Worm (Caenorhabditis elegans) whole organism, L4 larva: ENCODE measurements around the gene K02F6.4.
"Not testable (repeated sequence)": the region's sequence is repeated elsewhere in the genome, so short reads cannot be mapped to it uniquely, and the experiment has no call there.

Source experiments
- F26F4.8 ChIP-seq: fragments of 200-800 bp; sonication (Bioruptor generic); conservative IDR thresholded peaks from 2 replicates; pipeline ENCODE4 v1.3.6; 2022; ENCODE audit warnings: missing genetic modification characterization, missing compliant biosample characterization
- F37D6.2 ChIP-seq: sonication (generic microtip); optimal IDR thresholded peaks from 2 replicates; lab custom pipeline; 2016; ENCODE audit warnings: mild to moderate bottlenecking, missing genetic modification characterization, missing compliant biosample characterization
- R02D3.7 ChIP-seq: fragments of 150-350 bp; sonication (generic microtip); optimal IDR thresholded peaks from 3 replicates; lab custom pipeline; 2014; ENCODE audit warnings: missing biosample characterization, missing genetic modification characterization
- Y105C5A.15 ChIP-seq: fragments of 200-800 bp; sonication (Bioruptor generic); IDR thresholded peaks from 2 replicates; pipeline ENCODE4 v1.3.6; 2022; ENCODE audit warnings: missing genetic modification characterization, missing compliant biosample characterization
- aha-1 ChIP-seq: fragments of 150-350 bp; peaks from one replicate; lab custom pipeline; 2014; ENCODE audit warnings: missing biosample characterization, missing genetic modification characterization
- aly-2 ChIP-seq: sonication (generic microtip); optimal IDR thresholded peaks from 2 replicates; lab custom pipeline; 2018; ENCODE audit warnings: missing biosample characterization, missing genetic modification characterization
- attf-4 ChIP-seq: sonication (generic microtip); optimal IDR thresholded peaks from 3 replicates; lab custom pipeline; 2017; ENCODE audit warnings: missing biosample characterization, missing genetic modification characterization
- ceh-62 ChIP-seq: sonication (generic microtip); optimal IDR thresholded peaks from 2 replicates; lab custom pipeline; 2017; ENCODE audit warnings: missing biosample characterization, missing genetic modification characterization
- ctbp-1 ChIP-seq: fragments of 200-800 bp; sonication (Bioruptor generic); IDR thresholded peaks from 2 replicates; pipeline ENCODE4 v1.3.6; 2022; ENCODE audit warnings: missing genetic modification reagents, missing genetic modification characterization, missing compliant biosample characterization
- duxl-1 ChIP-seq: sonication (generic microtip); optimal IDR thresholded peaks from 2 replicates; lab custom pipeline; 2016; ENCODE audit warnings: mild to moderate bottlenecking, missing genetic modification characterization, moderate library complexity, missing compliant biosample characterization; ENCODE audit not compliant: poor library complexity
- egl-27 ChIP-seq: sonication (generic microtip); optimal IDR thresholded peaks from 3 replicates; lab custom pipeline; 2017; ENCODE audit warnings: missing biosample characterization, missing genetic modification reagents, missing genetic modification characterization
- egl-43 ChIP-seq: fragments of 200-800 bp; sonication (Bioruptor generic); IDR thresholded peaks from 2 replicates; pipeline ENCODE4 v1.3.6; 2022; ENCODE audit warnings: missing genetic modification reagents, missing genetic modification characterization, missing compliant biosample characterization
- hif-1 ChIP-seq, 2 experiments: sonication (generic microtip); optimal IDR thresholded peaks; 2 replicates each; lab custom pipeline; 2016 to 2017; ENCODE audit warnings: missing compliant biosample characterization in 2 of 2, missing genetic modification characterization in 2 of 2, missing genetic modification reagents in 2 of 2, missing genotype in 2 of 2, mild to moderate bottlenecking in 1 of 2
- lin-13 ChIP-seq: fragments of 150-350 bp; optimal IDR thresholded peaks from 2 replicates; lab custom pipeline; 2014; ENCODE audit warnings: missing biosample characterization, missing genetic modification reagents, missing genetic modification characterization
- lsy-2 ChIP-seq, 2 experiments: fragments of 150-350 bp in 1 of 2; sonication (generic microtip) in 1 of 2; optimal IDR thresholded peaks; 2 replicates each; lab custom pipeline; 2014 to 2017; ENCODE audit warnings: missing biosample characterization in 2 of 2, missing genetic modification characterization in 2 of 2
- madf-5 ChIP-seq, 2 experiments: fragments of 200-800 bp; sonication (Bioruptor generic); IDR thresholded peaks; 2 replicates each; pipeline ENCODE4 v1.3.6; 2022; ENCODE audit warnings: missing compliant biosample characterization in 2 of 2, missing genetic modification characterization in 2 of 2
- nhr-10 ChIP-seq: fragments of 150-350 bp; optimal IDR thresholded peaks from 2 replicates; lab custom pipeline; 2014; ENCODE audit warnings: missing biosample characterization, missing genetic modification characterization
- nhr-237 ChIP-seq: sonication (generic microtip); optimal IDR thresholded peaks from 2 replicates; lab custom pipeline; 2017; ENCODE audit warnings: missing biosample characterization, missing genetic modification characterization
- nhr-25 ChIP-seq: sonication (generic microtip); optimal IDR thresholded peaks from 2 replicates; lab custom pipeline; 2017; ENCODE audit warnings: missing genetic modification characterization, mild to moderate bottlenecking, missing compliant biosample characterization, antibody characterized with exemption, moderate library complexity, borderline replicate concordance; ENCODE audit not compliant: insufficient read depth
- nhr-42 ChIP-seq: fragments of 200-800 bp; sonication (Bioruptor generic); IDR thresholded peaks from 2 replicates; pipeline ENCODE4 v1.3.6; 2022; ENCODE audit warnings: missing genetic modification characterization, missing compliant biosample characterization
- php-3 ChIP-seq: fragments of 200-800 bp; sonication (Bioruptor generic); IDR thresholded peaks from 2 replicates; pipeline ENCODE4 v1.3.6; 2022; ENCODE audit warnings: missing genetic modification reagents, missing genetic modification characterization, missing compliant biosample characterization
- pqm-1 ChIP-seq: sonication (generic microtip); optimal IDR thresholded peaks from 2 replicates; lab custom pipeline; 2017; ENCODE audit warnings: missing biosample characterization, missing genetic modification characterization
- sdz-12 ChIP-seq: fragments of 200-800 bp; sonication (Bioruptor generic); optimal IDR thresholded peaks from 2 replicates; lab custom pipeline; 2018; ENCODE audit warnings: mild to moderate bottlenecking, missing genetic modification characterization, missing compliant biosample characterization
- set-16 ChIP-seq: fragments of 200-800 bp; sonication (Bioruptor generic); IDR thresholded peaks from 2 replicates; pipeline ENCODE4 v1.3.6; 2022; ENCODE audit warnings: missing genetic modification reagents, missing genetic modification characterization, missing compliant biosample characterization
- skn-1 ChIP-seq: fragments of 150-350 bp; optimal IDR thresholded peaks from 2 replicates; lab custom pipeline; 2014; ENCODE audit warnings: missing biosample characterization, missing genetic modification characterization
- snpc-1.2 ChIP-seq: fragments of 200-800 bp; sonication (Bioruptor generic); IDR thresholded peaks from 2 replicates; pipeline ENCODE4 v1.3.6; 2022; ENCODE audit warnings: missing genetic modification reagents, missing genetic modification characterization, missing compliant biosample characterization
- tag-97 ChIP-seq: fragments of 200-800 bp; sonication (Bioruptor generic); IDR thresholded peaks from 2 replicates; pipeline ENCODE4 v1.3.6; 2022; ENCODE audit warnings: missing genetic modification characterization, missing compliant biosample characterization
- tra-1 ChIP-seq: fragments of 200-800 bp; sonication (Bioruptor generic); IDR thresholded peaks from 2 replicates; pipeline ENCODE4 v1.3.6; 2022; ENCODE audit warnings: missing genetic modification reagents, missing genetic modification characterization, missing compliant biosample characterization
- unc-130 ChIP-seq: sonication (generic microtip); optimal IDR thresholded peaks from 2 replicates; lab custom pipeline; 2016; ENCODE audit warnings: missing genetic modification reagents, missing genetic modification characterization, missing compliant biosample characterization
- unc-39 ChIP-seq: sonication (generic microtip); optimal IDR thresholded peaks from 2 replicates; lab custom pipeline; 2017; ENCODE audit warnings: missing biosample characterization, missing genetic modification characterization
- unc-62 ChIP-seq, 3 experiments: fragments of 150-350 bp in 1 of 3; sonication (generic microtip); optimal IDR thresholded peaks in 2 of 3; peaks in 1 of 3; 1 replicate in 1 of 3; 2 replicates in 2 of 3; lab custom pipeline; 2014 to 2017; ENCODE audit warnings: missing biosample characterization in 3 of 3, missing genetic modification characterization in 3 of 3, missing genetic modification reagents in 3 of 3, missing genotype in 1 of 3
- zip-11 ChIP-seq: fragments of 200-800 bp; sonication (Bioruptor generic); IDR thresholded peaks from 2 replicates; pipeline ENCODE4 v1.3.6; 2022; ENCODE audit warnings: missing genetic modification characterization, missing compliant biosample characterization
- zip-2 ChIP-seq: fragments of 150-350 bp; optimal IDR thresholded peaks from 2 replicates; lab custom pipeline; 2014; ENCODE audit warnings: missing biosample characterization, missing genetic modification characterization

The K02F6.4 gene

ce11 chrII:2545925-2546324 is 7.6 kb downstream of the K02F6.4 start, which contains the start of gene K02F6.3:
Gene K02F6.3, plus strand, starts transcription at chrII:2546225.
- TF ChIP-seq nhr-237 (no peak), snpc-1.2 (GFP tag; lab: Robert Waterston, UW) (no peak), egl-27 (tag; lab: Kevin White, UChicago) (no peak), tra-1 (no peak), unc-39 (no peak), lin-13 (GFP tag; lab: Kevin White, UChicago) (no peak), ceh-62 (tag; lab: Kevin White, UChicago) (no peak), duxl-1 (no peak), attf-4 (no peak), lsy-2 (tag; optimal IDR thresholded peaks at IDR 0.05; lab: Kevin White, UChicago) (no peak), zip-11 (no peak), pqm-1 (tag; lab: Kevin White, UChicago) (no peak), hif-1 (tag; optimal IDR thresholded peaks at IDR 0.05; lab: Kevin White, UChicago) (no peak), aly-2 (tag; lab: Kevin White, UChicago) (no peak)

ce11 chrII:2553030-2553429 is 14.7 kb downstream of the K02F6.4 start:
- TF ChIP-seq aha-1 (tag; lab: Kevin White, UChicago) (peak; percentile 35), unc-62 (GFP tag; optimal IDR thresholded peaks at IDR 0.05 in 1 of 2; lab: Kevin White, UChicago) (peak in 1 of 2 experiments; percentile 90), unc-62 (tag; optimal IDR thresholded peaks at IDR 0.05; lab: Kevin White, UChicago) (no peak), nhr-25 (tag; lab: Kevin White, UChicago) (no peak), F26F4.8 (GFP tag; lab: Robert Waterston, UW) (no peak)

- TF ChIP-seq sdz-12; zip-2 (tag; lab: Kevin White, UChicago); Y105C5A.15 (GFP tag; lab: Robert Waterston, UW): not testable (repeated sequence)
These were observed 15.4 kb downstream of the K02F6.4 start, which contains the start of gene K02F6.1 for ce11 chrII:2553662-2554061. Gene K02F6.1, plus strand, starts transcription at chrII:2553962.

ce11 chrII:2556388-2556787 is 18.1 kb downstream of the K02F6.4 start:
- TF ChIP-seq php-3 = 0 out of 2 replicates have a peak, but pooled peaks have one; percentile 15
- TF ChIP-seq ctbp-1 (GFP tag; lab: Robert Waterston, UW) = 0 out of 2 replicates have a peak, but pooled peaks have one; percentile 8
- peak; percentile 97 for TF ChIP-seq set-16 (GFP tag; lab: Robert Waterston, UW)
- TF ChIP-seq egl-43 = peak; percentile 38; the same call in 1 of the 2 replicates

ce11 chrII:2563973-2564372 is 25.7 kb downstream of the K02F6.4 start, which contains the start of gene nep-18:
Gene nep-18, minus strand, starts transcription at chrII:2564073.
- TF ChIP-seq aly-2 (tag; lab: Kevin White, UChicago) (no peak), tag-97 (GFP tag; lab: Robert Waterston, UW) (no peak), R02D3.7 (tag; lab: Kevin White, UChicago) (no peak), duxl-1 (no peak), skn-1 (no peak), nhr-10 (tag; lab: Kevin White, UChicago) (no peak), unc-130 (GFP tag; lab: Kevin White, UChicago) (no peak), nhr-42 (no peak), unc-39 (no peak), F37D6.2 (tag; lab: Kevin White, UChicago) (no peak), madf-5 (GFP tag; IDR thresholded peaks at IDR 0.05; lab: Robert Waterston, UW) (no peak)
